In genomic region chrV:14992627-14993117, ce11 we compare ENCODE assay signal across 1 worm cellular context.
A peak's percentile ranks its signal among the peaks of the same experiment; 100 is the strongest.
TF ChIP-seq lines count a peak whose summit lies in the region.

Gene T01C3.3, minus strand, starts transcription at chrV:14992677.

TF ChIP-seq in whole organism, young adult, 124 proteins besides CTCF, POLR2A, EP300 and RAD21 (continued from another document):
- TF ChIP-seq hlh-12 (tag; optimal IDR thresholded peaks at IDR 0.05; lab: Kevin White, UChicago) (no peak), ets-4 (GFP tag; optimal IDR thresholded peaks at IDR 0.05; lab: Kevin White, UChicago) (no peak), F23B12.7 (tag; optimal IDR thresholded peaks at IDR 0.05; lab: Kevin White, UChicago; ENCODE audit: insufficient read depth) (no peak), F49E8.2 (tag; optimal IDR thresholded peaks at IDR 0.05; lab: Kevin White, UChicago; ENCODE audit: insufficient read depth) (peak; percentile 42), ceh-27 (GFP tag; optimal IDR thresholded peaks at IDR 0.05; lab: Kevin White, UChicago) (no peak), ztf-18 (tag; optimal IDR thresholded peaks at IDR 0.05; lab: Kevin White, UChicago) (no peak), akir-1 (GFP tag; optimal IDR thresholded peaks at IDR 0.05; lab: Kevin White, UChicago) (no peak), rcor-1 (GFP tag; IDR thresholded peaks at IDR 0.05; lab: Robert Waterston, UW) (peak; percentile 56), snpc-3.4 (tag; optimal IDR thresholded peaks at IDR 0.05; lab: Kevin White, UChicago) (peak; percentile 72), bed-2 (GFP tag; IDR thresholded peaks at IDR 0.05; lab: Robert Waterston, UW) (no peak), sptf-2 (GFP tag; optimal IDR thresholded peaks at IDR 0.05; lab: Kevin White, UChicago) (no peak), lir-1 (GFP tag; conservative IDR thresholded peaks at IDR 0.05; lab: Robert Waterston, UW) (no peak), snpc-4 (GFP tag; optimal IDR thresholded peaks at IDR 0.05; lab: Kevin White, UChicago) (peak; percentile 22), snpc-4 (tag; optimal IDR thresholded peaks at IDR 0.05; lab: Kevin White, UChicago) (peak in 1 of 4 experiments; percentile 10), sea-2 (GFP tag; IDR thresholded peaks at IDR 0.05; lab: Robert Waterston, UW) (no peak), Y95B8A.8 (GFP tag; IDR thresholded peaks at IDR 0.05; lab: Robert Waterston, UW) (peak; percentile 51; the same call in 1 of the 2 replicates), lag-1 (GFP tag; IDR thresholded peaks at IDR 0.05; lab: Robert Waterston, UW) (no peak), ztf-28 (GFP tag; IDR thresholded peaks at IDR 0.05; lab: Robert Waterston, UW) (no peak), chd-7 (tag; optimal IDR thresholded peaks at IDR 0.05; lab: Kevin White, UChicago) (no peak), C06A6.2 (GFP tag; conservative IDR thresholded peaks at IDR 0.05; lab: Robert Waterston, UW) (no peak), nhr-27 (tag; optimal IDR thresholded peaks at IDR 0.05; lab: Kevin White, UChicago) (no peak), repo-1 (tag; optimal IDR thresholded peaks at IDR 0.05; lab: Kevin White, UChicago) (no peak), ztf-6 (GFP tag; IDR thresholded peaks at IDR 0.05; lab: Robert Waterston, UW) (no peak), hrde-1 (tag; optimal IDR thresholded peaks at IDR 0.05; lab: Kevin White, UChicago; ENCODE audit: borderline replicate concordance) (no peak), mxl-1 (tag; optimal IDR thresholded peaks at IDR 0.05; lab: Kevin White, UChicago) (no peak), lsl-1 (GFP tag; optimal IDR thresholded peaks at IDR 0.05; lab: Kevin White, UChicago) (peak; percentile 91), ceh-91 (GFP tag; IDR thresholded peaks at IDR 0.05; lab: Robert Waterston, UW) (peak; percentile 92), zim-3 (tag; optimal IDR thresholded peaks at IDR 0.05; lab: Kevin White, UChicago) (no peak), Y53F4B.3 (GFP tag; IDR thresholded peaks at IDR 0.05; lab: Robert Waterston, UW) (no peak), rec-8 (tag; optimal IDR thresholded peaks at IDR 0.05; lab: Kevin White, UChicago) (no peak), athp-1 (tag; optimal IDR thresholded peaks at IDR 0.05; lab: Kevin White, UChicago) (no peak), ztf-22 (GFP tag; optimal IDR thresholded peaks at IDR 0.05; lab: Kevin White, UChicago) (no peak), pbrm-1 (GFP tag; IDR thresholded peaks at IDR 0.05; lab: Robert Waterston, UW) (0 out of 2 replicates have a peak, but pooled peaks have one; percentile 35), hmg-20 (GFP tag; IDR thresholded peaks at IDR 0.05; lab: Robert Waterston, UW) (no peak), K12H6.12 (tag; optimal IDR thresholded peaks at IDR 0.05; lab: Kevin White, UChicago) (no peak), ccch-3 (GFP tag; optimal IDR thresholded peaks at IDR 0.05; lab: Kevin White, UChicago) (no peak), F57A8.1 (GFP tag; optimal IDR thresholded peaks at IDR 0.05; lab: Kevin White, UChicago) (no peak), mel-28 (tag; optimal IDR thresholded peaks at IDR 0.05; lab: Kevin White, UChicago; ENCODE audit: borderline replicate concordance) (no peak)
